Worm (Caenorhabditis elegans): ENCODE data around the gene etr-1.
A peak's percentile ranks its signal among the peaks of the same experiment; 100 is the strongest.

DNA sequence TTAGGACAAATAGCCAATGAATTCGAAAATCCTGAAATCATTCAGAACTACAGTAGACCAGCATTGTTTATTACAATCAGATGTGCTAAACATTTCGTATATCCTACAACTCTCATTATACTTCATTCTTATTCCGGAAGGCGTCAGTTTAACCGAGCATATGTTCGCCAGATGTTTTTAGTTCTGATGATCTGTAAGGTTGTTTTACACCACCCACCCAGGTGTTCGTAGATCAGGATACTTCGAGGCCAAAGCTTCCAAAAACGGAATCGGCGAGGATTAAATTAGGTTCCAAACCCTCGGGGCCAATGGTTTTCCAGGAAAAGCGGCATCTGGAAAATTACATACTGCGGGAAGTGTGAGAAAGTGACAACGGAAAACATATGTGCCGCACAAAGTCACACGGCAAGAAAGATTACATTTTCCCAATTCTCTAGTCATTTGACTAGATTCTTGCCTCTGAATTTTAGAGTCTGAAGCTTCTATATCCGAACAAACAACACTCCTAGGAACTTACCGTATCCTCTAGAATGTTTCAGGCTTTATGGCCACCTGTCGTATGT lies 1.5 kb upstream of the etr-1 start:
- no peak for TF ChIP-seq ztf-11 (tag; optimal IDR thresholded peaks at IDR 0.05)
- no peak for TF ChIP-seq jun-1 (tag; optimal IDR thresholded peaks at IDR 0.05)
- peak; percentile 42 for TF ChIP-seq nhr-85 (tag)
- TF ChIP-seq lin-39 (tag; optimal IDR thresholded peaks at IDR 0.05): no peak
- TF ChIP-seq nhr-237 (tag; optimal IDR thresholded peaks at IDR 0.05): no peak
- peak; percentile 81 for TF ChIP-seq fkh-8 (tag; optimal IDR thresholded peaks at IDR 0.05)
- peak; percentile 59 for TF ChIP-seq lin-14 (GFP tag; optimal IDR thresholded peaks at IDR 0.05)
- TF ChIP-seq rnt-1 (tag; optimal IDR thresholded peaks at IDR 0.05): peak; percentile 5
- no peak for TF ChIP-seq aly-2 (tag; optimal IDR thresholded peaks at IDR 0.05)
